Worm (Caenorhabditis elegans) whole organism, late embryonic: ENCODE data around the gene C26B9.1.

ENCODE experiments used
- C08G9.2 ChIP-seq: sonication (generic microtip); optimal IDR thresholded peaks from 2 replicates; lab custom pipeline; 2016; ENCODE audit warnings: mild to moderate bottlenecking, missing genetic modification characterization, moderate library complexity, missing compliant biosample characterization
- K02D7.2 ChIP-seq: sonication (generic microtip); optimal IDR thresholded peaks from 2 replicates; lab custom pipeline; 2017; ENCODE audit warnings: mild to moderate bottlenecking, missing genetic modification characterization, missing compliant biosample characterization
- T23F11.4 ChIP-seq: fragments of 200-800 bp; sonication (Bioruptor generic); optimal IDR thresholded peaks from 2 replicates; lab custom pipeline; 2018; ENCODE audit warnings: mild to moderate bottlenecking, missing genetic modification characterization, missing compliant biosample characterization
- ceh-31 ChIP-seq: sonication (generic microtip); optimal IDR thresholded peaks from 2 replicates; lab custom pipeline; 2016; ENCODE audit warnings: missing genetic modification characterization, missing compliant biosample characterization
- ceh-34 ChIP-seq: sonication (generic microtip); optimal IDR thresholded peaks from 2 replicates; lab custom pipeline; 2016; ENCODE audit warnings: mild to moderate bottlenecking, missing genetic modification characterization, missing compliant biosample characterization
- ceh-48 ChIP-seq: sonication (generic microtip); optimal IDR thresholded peaks from 2 replicates; lab custom pipeline; 2016; ENCODE audit warnings: missing genetic modification characterization, inconsistent platforms, missing compliant biosample characterization
- che-1 ChIP-seq: sonication (generic microtip); optimal IDR thresholded peaks from 2 replicates; lab custom pipeline; 2016; ENCODE audit warnings: mild to moderate bottlenecking, missing genetic modification characterization, missing compliant biosample characterization
- dmd-4 ChIP-seq: sonication (generic microtip); optimal IDR thresholded peaks from 2 replicates; lab custom pipeline; 2016; ENCODE audit warnings: borderline replicate concordance, missing genetic modification characterization, missing compliant biosample characterization
- elt-2 ChIP-seq: sonication (generic microtip); optimal IDR thresholded peaks from 2 replicates; lab custom pipeline; 2016; ENCODE audit warnings: missing genetic modification reagents, missing genetic modification characterization, missing compliant biosample characterization
- gmeb-2 ChIP-seq: sonication (generic microtip); optimal IDR thresholded peaks from 2 replicates; lab custom pipeline; 2016; ENCODE audit warnings: missing genetic modification characterization, inconsistent platforms, missing compliant biosample characterization
- hlh-13 ChIP-seq: fragments of 200-800 bp; sonication (Bioruptor generic); optimal IDR thresholded peaks from 2 replicates; lab custom pipeline; 2018; ENCODE audit warnings: mild to moderate bottlenecking, missing genetic modification characterization, missing compliant biosample characterization
- hlh-8 ChIP-seq: sonication (generic microtip); optimal IDR thresholded peaks from 2 replicates; lab custom pipeline; 2016; ENCODE audit warnings: missing genotype, missing genetic modification characterization, missing compliant biosample characterization
- lim-6 ChIP-seq: sonication (generic microtip); optimal IDR thresholded peaks from 2 replicates; lab custom pipeline; 2016; ENCODE audit warnings: missing genetic modification characterization, missing compliant biosample characterization
- nfya-1 ChIP-seq: sonication (generic microtip); optimal IDR thresholded peaks from 2 replicates; lab custom pipeline; 2017; ENCODE audit warnings: missing genetic modification characterization, mild to moderate bottlenecking, missing compliant biosample characterization, antibody characterized with exemption, moderate library complexity
- pag-3 ChIP-seq: sonication (generic microtip); optimal IDR thresholded peaks from 2 replicates; lab custom pipeline; 2016; ENCODE audit warnings: missing compliant biosample characterization, missing genetic modification characterization, borderline replicate concordance
- pat-9 ChIP-seq: fragments of 200-800 bp; sonication (Bioruptor generic); optimal IDR thresholded peaks from 2 replicates; lab custom pipeline; 2018; ENCODE audit warnings: mild to moderate bottlenecking, missing genetic modification characterization, moderate library complexity, missing compliant biosample characterization
- pax-1 ChIP-seq: fragments of 150-350 bp; optimal IDR thresholded peaks from 2 replicates; lab custom pipeline; 2014; ENCODE audit warnings: missing biosample characterization, missing genetic modification characterization
- pqm-1 ChIP-seq: sonication (generic microtip); optimal IDR thresholded peaks from 2 replicates; lab custom pipeline; 2016; ENCODE audit warnings: missing genetic modification characterization, missing compliant biosample characterization
- pros-1 ChIP-seq: fragments of 150-350 bp; optimal IDR thresholded peaks from 2 replicates; lab custom pipeline; 2014; ENCODE audit warnings: missing biosample characterization, missing genetic modification reagents, missing genetic modification characterization
- ref-2 ChIP-seq: sonication (generic microtip); optimal IDR thresholded peaks from 2 replicates; lab custom pipeline; 2016; ENCODE audit warnings: missing genetic modification characterization, missing compliant biosample characterization
- rnt-1 ChIP-seq: sonication (generic microtip); optimal IDR thresholded peaks from 2 replicates; lab custom pipeline; 2016; ENCODE audit warnings: missing genetic modification characterization, missing compliant biosample characterization
- sdc-2 ChIP-seq: sonication (generic microtip); optimal IDR thresholded peaks from 2 replicates; lab custom pipeline; 2016; ENCODE audit warnings: missing genotype, missing genetic modification characterization, missing compliant biosample characterization
- unc-42 ChIP-seq: sonication (generic microtip); optimal IDR thresholded peaks from 2 replicates; lab custom pipeline; 2016; ENCODE audit warnings: missing genotype, missing genetic modification characterization, missing compliant biosample characterization
- ztf-16 ChIP-seq: sonication (generic microtip); optimal IDR thresholded peaks from 2 replicates; lab custom pipeline; 2017; ENCODE audit warnings: missing genetic modification characterization, missing compliant biosample characterization

C26B9.1 gene

DNA sequence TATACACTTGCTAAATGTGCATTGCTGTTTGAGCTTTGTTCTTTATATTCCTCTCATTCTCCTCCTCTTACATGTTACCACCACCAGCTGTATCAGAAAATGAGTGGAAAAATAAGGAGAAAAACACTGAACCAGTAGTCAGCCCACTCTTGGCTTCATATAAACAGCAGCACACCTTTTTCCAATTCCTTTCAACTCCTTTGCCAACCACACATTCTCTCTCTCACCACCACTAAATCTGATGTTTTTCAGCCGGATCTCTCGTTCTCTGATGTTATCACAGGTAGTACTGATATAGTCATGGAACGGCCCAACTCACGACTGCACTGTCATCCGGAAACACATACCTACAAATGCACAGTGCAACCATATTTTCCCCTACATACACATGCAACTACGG is 42.2 kb downstream of the C26B9.1 start, which contains the start of gene kcnl-3:
Gene kcnl-3 (plus strand): TSS at position 301 of the 400 bp plus-strand sequence.
- TF ChIP-seq rnt-1 (tag; lab: Kevin White, UChicago) (no peak), che-1 (tag; lab: Kevin White, UChicago) (no peak), ceh-48 (tag; lab: Kevin White, UChicago) (no peak), gmeb-2 (tag; lab: Kevin White, UChicago) (no peak), ceh-34 (tag; lab: Kevin White, UChicago) (no peak), pag-3 (tag; lab: Kevin White, UChicago) (no peak), K02D7.2 (no peak), dmd-4 (no peak), hlh-13 (GFP tag; lab: Kevin White, UChicago) (no peak), elt-2 (tag; lab: Kevin White, UChicago) (no peak)

- TF ChIP-seq pax-1 (tag; lab: Kevin White, UChicago) (no peak), T23F11.4 (GFP tag; lab: Kevin White, UChicago) (no peak), unc-42 (tag; lab: Kevin White, UChicago) (no peak), ztf-16 (tag; lab: Kevin White, UChicago) (no peak), C08G9.2 (tag; lab: Kevin White, UChicago) (no peak), pqm-1 (no peak), hlh-8 (tag; lab: Kevin White, UChicago) (no peak), ceh-48 (tag; lab: Kevin White, UChicago) (no peak), ref-2 (tag; lab: Kevin White, UChicago) (no peak), pat-9 (no peak), pros-1 (tag; lab: Kevin White, UChicago) (no peak), ceh-31 (no peak), sdc-2 (tag; lab: Kevin White, UChicago) (no peak), lim-6 (tag; lab: Kevin White, UChicago) (no peak), elt-2 (tag; lab: Kevin White, UChicago) (no peak)
These were observed 43.2 kb downstream of the C26B9.1 start for ce11 chrX:5387629-5388028.

- no peak for TF ChIP-seq hlh-13 (GFP tag; lab: Kevin White, UChicago)
- no peak for TF ChIP-seq nfya-1
- TF ChIP-seq, all 69 proteins: peak for 0
These were observed 52.9 kb downstream of the C26B9.1 start, which contains the start of gene C03F11.2 for ce11 chrX:5397300-5397699. TSS of gene C03F11.2 (minus strand) at chrX:5397400.
